Worm (Caenorhabditis elegans): ENCODE results near the gene anoh-2.

anoh-2 gene

DNA sequence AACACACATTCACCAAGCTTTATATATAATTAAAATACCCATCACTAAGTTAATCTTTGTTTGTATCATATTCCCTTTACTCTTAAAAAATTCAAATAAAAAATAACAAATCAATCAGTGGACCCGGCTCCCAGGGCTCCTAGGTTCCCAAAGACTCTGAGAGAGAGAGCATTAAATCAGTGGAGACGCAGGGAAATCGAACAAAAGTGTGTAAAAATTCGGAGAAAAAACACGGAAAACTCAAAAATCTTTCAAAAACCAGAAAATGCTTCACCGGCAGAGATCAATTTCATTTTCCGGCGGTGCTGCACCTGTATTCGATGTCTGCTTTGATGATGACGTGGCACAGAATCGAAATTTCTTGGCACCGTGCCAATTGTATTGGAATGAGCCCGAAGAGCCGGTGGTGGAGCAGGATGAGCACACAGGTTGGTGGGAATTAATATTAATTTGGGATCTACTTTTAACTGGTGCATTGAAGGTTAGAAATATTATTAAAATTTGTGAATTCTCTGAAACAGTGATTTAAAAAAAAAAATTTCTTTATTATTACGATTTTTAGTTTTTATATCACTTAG, at the start of gene anoh-2:
TSS of gene anoh-2 (plus strand) at position 255 of the 578 bp plus-strand sequence.
- TF ChIP-seq B0310.2 (tag; optimal IDR thresholded peaks at IDR 0.05) (no peak), sea-1 (GFP tag; conservative IDR thresholded peaks at IDR 0.05) (no peak), F13C5.2 (tag; optimal IDR thresholded peaks at IDR 0.05) (no peak), hmbx-1 (tag; optimal IDR thresholded peaks at IDR 0.05) (no peak), aly-1 (tag; optimal IDR thresholded peaks at IDR 0.05) (no peak), ama-1 (optimal IDR thresholded peaks at IDR 0.05) (no peak), tra-4 (tag; optimal IDR thresholded peaks at IDR 0.05) (no peak), ets-7 (tag; optimal IDR thresholded peaks at IDR 0.05) (no peak), scrt-1 (GFP tag; IDR thresholded peaks at IDR 0.05) (no peak), pes-1 (GFP tag; IDR thresholded peaks at IDR 0.05) (no peak), flt-1 (GFP tag; IDR thresholded peaks at IDR 0.05) (no peak)

DNA sequence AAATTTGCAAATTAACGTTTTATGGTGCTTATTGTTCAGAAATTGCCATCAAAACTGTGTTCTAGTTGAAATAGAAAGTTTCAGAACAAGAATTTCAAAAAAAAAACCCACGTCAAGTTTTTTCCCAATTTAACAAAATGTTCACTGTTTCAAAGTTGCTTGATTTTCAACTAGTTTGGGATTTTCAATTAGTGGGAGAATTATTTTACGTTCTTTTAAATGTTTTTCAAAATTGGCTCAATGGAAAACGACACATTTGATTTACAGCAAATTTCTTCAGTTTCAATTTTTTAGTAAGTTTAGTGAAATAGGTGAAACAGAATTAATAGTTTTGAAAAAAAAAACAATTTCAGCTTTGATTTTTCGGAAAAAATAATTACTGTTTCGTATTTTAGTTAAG, 49.5 kb upstream of the anoh-2 start:
- TF ChIP-seq ets-7 (tag; optimal IDR thresholded peaks at IDR 0.05): no peak
- no peak for TF ChIP-seq hmg-4 (GFP tag; optimal IDR thresholded peaks at IDR 0.05)
- TF ChIP-seq ceh-36 (tag; optimal IDR thresholded peaks at IDR 0.05): no peak
- TF ChIP-seq flt-1 (GFP tag; IDR thresholded peaks at IDR 0.05): no peak
- TF ChIP-seq ama-1 (optimal IDR thresholded peaks at IDR 0.05): no peak
- no peak for TF ChIP-seq scrt-1 (GFP tag; IDR thresholded peaks at IDR 0.05)
- no peak for TF ChIP-seq aly-1 (tag; optimal IDR thresholded peaks at IDR 0.05)
- no peak for TF ChIP-seq ceh-13 (GFP tag; optimal IDR thresholded peaks at IDR 0.05)
- TF ChIP-seq F13C5.2 (tag; optimal IDR thresholded peaks at IDR 0.05): no peak
- TF ChIP-seq tbx-11 (GFP tag; IDR thresholded peaks at IDR 0.05): no peak
- no peak for TF ChIP-seq tbx-37 (GFP tag; conservative IDR thresholded peaks at IDR 0.05)
- no peak for TF ChIP-seq tra-4 (tag; optimal IDR thresholded peaks at IDR 0.05)
- TF ChIP-seq hnd-1 (tag; optimal IDR thresholded peaks at IDR 0.05): no peak
- TF ChIP-seq hmbx-1 (tag; optimal IDR thresholded peaks at IDR 0.05): no peak
- TF ChIP-seq B0310.2 (tag; optimal IDR thresholded peaks at IDR 0.05): no peak

ce11 chrIV:14609774-14610173, 48.3 kb upstream of the anoh-2 start:
- TF ChIP-seq scrt-1 (GFP tag; IDR thresholded peaks at IDR 0.05) (no peak), hmbx-1 (tag; optimal IDR thresholded peaks at IDR 0.05) (no peak), B0310.2 (tag; optimal IDR thresholded peaks at IDR 0.05) (no peak), ceh-36 (tag; optimal IDR thresholded peaks at IDR 0.05) (no peak), sea-1 (GFP tag; conservative IDR thresholded peaks at IDR 0.05) (no peak), hnd-1 (tag; optimal IDR thresholded peaks at IDR 0.05) (no peak), flt-1 (GFP tag; IDR thresholded peaks at IDR 0.05) (no peak), ets-7 (tag; optimal IDR thresholded peaks at IDR 0.05) (no peak), ama-1 (optimal IDR thresholded peaks at IDR 0.05) (no peak), hmg-4 (GFP tag; optimal IDR thresholded peaks at IDR 0.05) (no peak), F13C5.2 (tag; optimal IDR thresholded peaks at IDR 0.05) (no peak), ceh-13 (GFP tag; optimal IDR thresholded peaks at IDR 0.05) (no peak), tbx-37 (GFP tag; conservative IDR thresholded peaks at IDR 0.05) (no peak), pes-1 (GFP tag; IDR thresholded peaks at IDR 0.05) (no peak)

ce11 chrIV:14610942-14611724, 47.0 kb upstream of the anoh-2 start:
- no peak for TF ChIP-seq ceh-13 (GFP tag; optimal IDR thresholded peaks at IDR 0.05)
- no peak for TF ChIP-seq scrt-1 (GFP tag; IDR thresholded peaks at IDR 0.05)
- no peak for TF ChIP-seq hmg-4 (GFP tag; optimal IDR thresholded peaks at IDR 0.05)
- peak; percentile 18; the same call in 1 of the 2 replicates for TF ChIP-seq pes-1 (GFP tag; IDR thresholded peaks at IDR 0.05)

DNA sequence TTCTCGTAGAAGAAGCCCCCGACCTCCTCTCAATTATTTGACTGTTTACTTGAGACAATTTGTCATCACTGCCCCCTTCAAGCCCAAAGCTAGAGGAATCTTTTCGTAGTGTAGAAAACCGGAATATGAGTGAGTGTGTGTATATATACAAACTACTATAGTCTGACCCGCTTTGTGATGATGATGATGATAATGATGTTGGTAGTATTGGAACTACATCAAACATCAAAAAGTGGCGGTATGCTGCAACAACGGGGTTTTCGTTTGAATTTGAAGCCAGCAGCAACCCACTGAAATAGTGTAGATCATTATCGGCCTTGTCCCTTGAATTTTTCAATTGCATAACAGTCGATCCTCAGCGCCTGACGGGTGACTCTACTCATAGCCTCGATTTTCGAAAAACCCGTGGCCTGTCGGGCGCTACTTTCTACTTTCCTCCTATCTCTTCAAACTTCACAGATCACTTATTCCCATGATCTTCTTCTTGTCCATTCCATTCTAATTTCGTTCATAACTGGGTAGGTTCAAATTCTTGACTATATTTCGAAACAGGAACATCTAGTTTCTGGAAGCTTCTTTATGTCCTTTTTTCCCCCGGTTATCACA, 46.1 kb upstream of the anoh-2 start:
- TF ChIP-seq ceh-36 (tag; optimal IDR thresholded peaks at IDR 0.05) (no peak), tbx-37 (GFP tag; conservative IDR thresholded peaks at IDR 0.05) (no peak), tbx-11 (GFP tag; IDR thresholded peaks at IDR 0.05) (no peak), hnd-1 (tag; optimal IDR thresholded peaks at IDR 0.05) (no peak), sea-1 (GFP tag; conservative IDR thresholded peaks at IDR 0.05) (no peak), B0310.2 (tag; optimal IDR thresholded peaks at IDR 0.05) (no peak), pes-1 (GFP tag; IDR thresholded peaks at IDR 0.05) (no peak), scrt-1 (GFP tag; IDR thresholded peaks at IDR 0.05) (no peak), flt-1 (GFP tag; IDR thresholded peaks at IDR 0.05) (no peak), hmg-4 (GFP tag; optimal IDR thresholded peaks at IDR 0.05) (no peak), tra-4 (tag; optimal IDR thresholded peaks at IDR 0.05) (no peak), ets-7 (tag; optimal IDR thresholded peaks at IDR 0.05) (no peak), aly-1 (tag; optimal IDR thresholded peaks at IDR 0.05) (no peak), ceh-13 (GFP tag; optimal IDR thresholded peaks at IDR 0.05) (no peak)

DNA sequence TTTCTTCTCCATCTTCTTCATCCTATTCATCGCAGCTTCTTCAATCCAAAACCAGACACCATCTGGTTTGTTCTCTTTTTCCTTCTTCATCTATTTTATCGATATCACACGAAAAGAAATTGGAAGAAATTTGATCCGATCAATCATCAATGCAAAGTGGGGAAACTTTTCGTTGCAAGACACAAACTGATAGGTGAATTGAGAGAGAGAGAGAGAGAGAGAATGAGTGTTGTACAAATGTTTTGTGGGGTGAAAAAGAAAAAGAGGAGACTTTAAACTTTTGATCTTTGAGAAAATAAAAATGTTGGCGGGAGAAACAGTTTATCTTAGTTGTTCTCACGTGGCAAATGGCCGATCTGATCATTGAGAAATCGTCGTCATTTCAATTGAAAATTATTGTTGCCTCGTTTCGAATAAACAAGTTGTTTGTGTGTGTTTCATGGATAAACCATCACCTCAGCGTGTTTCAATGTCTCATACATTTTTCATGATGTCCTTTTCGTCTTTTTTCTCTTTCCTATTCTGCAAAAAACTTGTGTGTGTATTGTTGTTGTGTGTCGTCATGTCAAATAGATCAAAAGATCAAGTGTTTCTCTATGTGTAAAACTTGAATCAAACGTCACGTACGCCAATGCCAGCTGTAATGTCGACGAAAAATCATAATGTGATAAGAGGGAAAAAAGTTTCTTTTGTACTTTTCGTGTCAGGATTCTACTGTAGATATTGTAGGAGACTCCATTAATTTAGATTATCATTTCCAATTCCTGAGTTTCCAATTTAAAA, 45.4 kb upstream of the anoh-2 start:
- TF ChIP-seq hnd-1 (tag; optimal IDR thresholded peaks at IDR 0.05) (no peak), tra-4 (tag; optimal IDR thresholded peaks at IDR 0.05) (no peak), ceh-13 (GFP tag; optimal IDR thresholded peaks at IDR 0.05) (no peak), aly-1 (tag; optimal IDR thresholded peaks at IDR 0.05) (no peak), ceh-36 (tag; optimal IDR thresholded peaks at IDR 0.05) (no peak), hmg-4 (GFP tag; optimal IDR thresholded peaks at IDR 0.05) (no peak), hmbx-1 (tag; optimal IDR thresholded peaks at IDR 0.05) (no peak), tbx-37 (GFP tag; conservative IDR thresholded peaks at IDR 0.05) (no peak), ets-7 (tag; optimal IDR thresholded peaks at IDR 0.05) (no peak), flt-1 (GFP tag; IDR thresholded peaks at IDR 0.05) (no peak), sea-1 (GFP tag; conservative IDR thresholded peaks at IDR 0.05) (no peak)

Data from whole organism, early embryonic.